Fruit fly (Drosophila melanogaster): Measurements from ENCODE around the gene Wnk.
A peak's percentile ranks its signal among the peaks of the same experiment; 100 is the strongest.

Wnk gene

dm6 chr3L:21585397-21585796 lies 30.7 kb upstream of the Wnk start (continued):
- TF ChIP-seq D (optimal IDR thresholded peaks at IDR 0.05): no peak
- peak; percentile 1 for TF ChIP-seq D (GFP tag; optimal IDR thresholded peaks at IDR 0.05)
- no peak for TF ChIP-seq her (GFP tag; optimal IDR thresholded peaks at IDR 0.05)
- no peak for TF ChIP-seq zen (tag; optimal IDR thresholded peaks at IDR 0.05)
- TF ChIP-seq tin (GFP tag; optimal IDR thresholded peaks at IDR 0.05): peak; percentile 13
- no peak for TF ChIP-seq CG2199 (GFP tag; IDR thresholded peaks at IDR 0.05)
- no peak for TF ChIP-seq B-H2 (GFP tag; optimal IDR thresholded peaks at IDR 0.05)
- no peak for TF ChIP-seq prd (optimal IDR thresholded peaks at IDR 0.05)
- peak; percentile 52; the same call in 2 of the 3 replicates for TF ChIP-seq prd (GFP tag; IDR thresholded peaks at IDR 0.05)
- TF ChIP-seq CG17359 (tag; optimal IDR thresholded peaks at IDR 0.05): no peak
- TF ChIP-seq CG8924 (tag; optimal IDR thresholded peaks at IDR 0.05): no peak
- TF ChIP-seq CG4404 (GFP tag; IDR thresholded peaks at IDR 0.05): peak; percentile 8; the same call in 1 of the 2 replicates
- TF ChIP-seq E2f1 (GFP tag; IDR thresholded peaks at IDR 0.05): no peak
- TF ChIP-seq NfI (GFP tag; optimal IDR thresholded peaks at IDR 0.05): no peak
- no peak for TF ChIP-seq aop (GFP tag; IDR thresholded peaks at IDR 0.05)
- TF ChIP-seq Dll (GFP tag; IDR thresholded peaks at IDR 0.05; ENCODE audit: partially characterized antibody): no peak
- TF ChIP-seq grau (tag; optimal IDR thresholded peaks at IDR 0.05): no peak
- no peak for TF ChIP-seq Fer1 (GFP tag; optimal IDR thresholded peaks at IDR 0.05)
- no peak for TF ChIP-seq CG32532 (GFP tag; IDR thresholded peaks at IDR 0.05)
- TF ChIP-seq CG14710 (tag; optimal IDR thresholded peaks at IDR 0.05): peak; percentile 35
- TF ChIP-seq CG3838 (GFP tag; optimal IDR thresholded peaks at IDR 0.05): no peak
- TF ChIP-seq Nf-YB (GFP tag; optimal IDR thresholded peaks at IDR 0.05): no peak
- TF ChIP-seq CG11696 (GFP tag; IDR thresholded peaks at IDR 0.05): no peak
- no peak for TF ChIP-seq dysf (GFP tag; IDR thresholded peaks at IDR 0.05)
- no peak for TF ChIP-seq CG7357 (GFP tag; IDR thresholded peaks at IDR 0.05)
- TF ChIP-seq CG6854 (GFP tag; optimal IDR thresholded peaks at IDR 0.05): no peak
- TF ChIP-seq gem (tag; optimal IDR thresholded peaks at IDR 0.05): peak; percentile 40
- TF ChIP-seq CG3847 (GFP tag; IDR thresholded peaks at IDR 0.05): no peak
- peak; percentile 10 for TF ChIP-seq CG13775 (GFP tag; optimal IDR thresholded peaks at IDR 0.05)
- TF ChIP-seq ara (GFP tag; IDR thresholded peaks at IDR 0.05): peak; percentile 34; the same call in 1 of the 2 replicates
- no peak for TF ChIP-seq Meics (GFP tag; optimal IDR thresholded peaks at IDR 0.05)
- peak; percentile 38; the same call in 1 of the 2 replicates for TF ChIP-seq Xrp1 (GFP tag; IDR thresholded peaks at IDR 0.05)
- TF ChIP-seq CG8290 (GFP tag; optimal IDR thresholded peaks at IDR 0.05): no peak
- no peak for TF ChIP-seq CG8290 (tag; optimal IDR thresholded peaks at IDR 0.05)
- no peak for TF ChIP-seq CG3065 (GFP tag; optimal IDR thresholded peaks at IDR 0.05)
- no peak for TF ChIP-seq ERR (GFP tag; optimal IDR thresholded peaks at IDR 0.05)
- TF ChIP-seq jumu (GFP tag; optimal IDR thresholded peaks at IDR 0.05): no peak
- TF ChIP-seq cg (GFP tag; optimal IDR thresholded peaks at IDR 0.05): no peak
- TF ChIP-seq maf-S (GFP tag; optimal IDR thresholded peaks at IDR 0.05): no peak
- TF ChIP-seq bsh (GFP tag; optimal IDR thresholded peaks at IDR 0.05): peak in 1 of 2 experiments; percentile 52
- no peak for TF ChIP-seq lab (GFP tag; optimal IDR thresholded peaks at IDR 0.05)
- TF ChIP-seq cad (GFP tag; optimal IDR thresholded peaks at IDR 0.05): no peak
- TF ChIP-seq toy (GFP tag; IDR thresholded peaks at IDR 0.05): no peak
- no peak for TF ChIP-seq CG7786 (GFP tag; optimal IDR thresholded peaks at IDR 0.05)
- TF ChIP-seq HmgZ (tag; optimal IDR thresholded peaks at IDR 0.05): no peak
- peak; percentile 10 for TF ChIP-seq CG7556 (GFP tag; optimal IDR thresholded peaks at IDR 0.05)
- peak; percentile 26 for TF ChIP-seq az2 (GFP tag; optimal IDR thresholded peaks at IDR 0.05)
- no peak for TF ChIP-seq Rx (GFP tag; IDR thresholded peaks at IDR 0.05)
- no peak for TF ChIP-seq Neu2 (GFP tag; optimal IDR thresholded peaks at IDR 0.05; ENCODE audit: borderline replicate concordance)
- no peak for TF ChIP-seq CG8359 (GFP tag; optimal IDR thresholded peaks at IDR 0.05; ENCODE audit: borderline replicate concordance)
- TF ChIP-seq en (GFP tag; optimal IDR thresholded peaks at IDR 0.05): no peak
- TF ChIP-seq Lpt (GFP tag; optimal IDR thresholded peaks at IDR 0.05): no peak
- TF ChIP-seq Hr39 (optimal IDR thresholded peaks at IDR 0.05): no peak
